Worm (Caenorhabditis elegans): ENCODE data around the gene rbm-17.
"Not testable (repeated sequence)": the region's sequence is repeated elsewhere in the genome, so short reads cannot be mapped to it uniquely, and the experiment has no call there.

ce11 chrIV:11616543-11616942 is 21.6 kb upstream of the rbm-17 start:
- not testable (repeated sequence) for TF ChIP-seq mdl-1 (tag; optimal IDR thresholded peaks at IDR 0.05); gei-8 (GFP tag; optimal IDR thresholded peaks at IDR 0.05); lsy-2 (tag; optimal IDR thresholded peaks at IDR 0.05); hlh-30 (tag; optimal IDR thresholded peaks at IDR 0.05; ENCODE audit: insufficient read depth); pqm-1 (tag; optimal IDR thresholded peaks at IDR 0.05); nhr-76 (tag; optimal IDR thresholded peaks at IDR 0.05); ceh-82 (tag; optimal IDR thresholded peaks at IDR 0.05); nhr-102 (tag; optimal IDR thresholded peaks at IDR 0.05); ztf-11 (tag; optimal IDR thresholded peaks at IDR 0.05); ama-1 (optimal IDR thresholded peaks at IDR 0.05); Y48G9A.11 (GFP tag; IDR thresholded peaks at IDR 0.05); madf-5 (GFP tag; IDR thresholded peaks at IDR 0.05)
